Fruit fly (Drosophila melanogaster) whole organism, wandering third instar larva: ENCODE data around the gene TwdlP.

Experiments used
- GATAd ChIP-seq: sonication (Bioruptor generic); optimal IDR thresholded peaks from 2 replicates; lab custom pipeline; 2016; ENCODE audit warnings: missing biosample characterization, missing genetic modification characterization
- OdsH ChIP-seq: fragments of 200-800 bp; sonication (Bioruptor generic); optimal IDR thresholded peaks from 2 replicates; lab custom pipeline; 2016; ENCODE audit warnings: missing biosample characterization, mild to moderate bottlenecking, missing genetic modification characterization
- fru ChIP-seq: fragments of 200-800 bp; sonication (Bioruptor generic); optimal IDR thresholded peaks from 3 replicates; lab custom pipeline; 2016; ENCODE audit warnings: missing biosample characterization, mild to moderate bottlenecking, missing genetic modification characterization
- lola ChIP-seq: fragments of >200 bp; optimal IDR thresholded peaks from 2 replicates; lab custom pipeline; 2017; ENCODE audit warnings: missing biosample characterization, missing genetic modification characterization
- psq ChIP-seq: fragments of 200-800 bp; sonication (Bioruptor generic); optimal IDR thresholded peaks from 3 replicates; lab custom pipeline; 2017; ENCODE audit warnings: missing biosample characterization, mild to moderate bottlenecking, missing genetic modification characterization, moderate library complexity

DNA sequence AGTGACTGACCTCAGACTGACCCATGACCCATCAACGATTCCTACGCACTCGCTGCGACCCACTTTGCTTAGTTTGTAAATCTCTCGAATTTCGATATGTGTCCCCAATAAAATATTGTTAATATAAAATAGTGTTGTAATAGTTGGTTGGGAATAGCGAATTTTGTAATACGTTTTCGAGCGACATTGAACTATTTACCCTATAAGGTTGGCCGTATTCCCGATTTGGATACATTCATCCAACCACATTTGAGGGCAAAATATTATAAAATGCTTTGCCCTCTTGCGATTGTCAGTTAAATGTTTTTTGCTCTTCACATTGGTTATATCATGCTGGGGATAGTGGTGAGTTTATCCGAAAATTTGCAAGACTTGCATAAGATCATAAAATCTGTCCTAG, 13.4 kb upstream of the TwdlP start, which contains the start of gene TwdlR:
- TF ChIP-seq lola, result no peak
- no peak for TF ChIP-seq fru (GFP tag; lab: Kevin White, UChicago)
- no peak for TF ChIP-seq GATAd (GFP tag; lab: Kevin White, UChicago)
- no peak for TF ChIP-seq psq (GFP tag; lab: Kevin White, UChicago)
- no peak for TF ChIP-seq OdsH (GFP tag; lab: Kevin White, UChicago)
